Worm (Caenorhabditis elegans) whole organism, late embryonic: ENCODE results near the gene R11D1.12.
A peak's percentile ranks its signal among the peaks of the same experiment; 100 is the strongest.

ENCODE experiments used
- K02D7.2 ChIP-seq: sonication (generic microtip); optimal IDR thresholded peaks from 2 replicates; lab custom pipeline; 2017; ENCODE audit warnings: mild to moderate bottlenecking, missing genetic modification characterization, missing compliant biosample characterization
- K09A11.1 ChIP-seq: sonication (generic microtip); optimal IDR thresholded peaks from 2 replicates; lab custom pipeline; 2017; ENCODE audit warnings: antibody characterized with exemption, mild to moderate bottlenecking, missing genetic modification characterization, missing compliant biosample characterization; ENCODE audit not compliant: insufficient read depth
- T23F11.4 ChIP-seq: fragments of 200-800 bp; sonication (Bioruptor generic); optimal IDR thresholded peaks from 2 replicates; lab custom pipeline; 2018; ENCODE audit warnings: mild to moderate bottlenecking, missing genetic modification characterization, missing compliant biosample characterization
- Y22D7AL.16 ChIP-seq: sonication (generic microtip); optimal IDR thresholded peaks from 2 replicates; lab custom pipeline; 2016; ENCODE audit warnings: missing genetic modification characterization, missing compliant biosample characterization
- ahr-1 ChIP-seq: sonication (generic microtip); optimal IDR thresholded peaks from 2 replicates; lab custom pipeline; 2016; ENCODE audit warnings: missing genetic modification characterization, missing compliant biosample characterization
- ama-1 ChIP-seq: fragments of 150-350 bp; optimal IDR thresholded peaks from 2 replicates; lab custom pipeline; 2014
- ceh-14 ChIP-seq: sonication (generic microtip); optimal IDR thresholded peaks from 2 replicates; lab custom pipeline; 2016; ENCODE audit warnings: missing genotype, missing genetic modification characterization, missing compliant biosample characterization
- ceh-18 ChIP-seq: sonication (generic microtip); optimal IDR thresholded peaks from 2 replicates; lab custom pipeline; 2016; ENCODE audit warnings: missing genetic modification characterization, missing compliant biosample characterization
- ceh-2 ChIP-seq: sonication (generic microtip); optimal IDR thresholded peaks from 2 replicates; lab custom pipeline; 2016; ENCODE audit warnings: missing genotype, missing genetic modification characterization, missing compliant biosample characterization
- ceh-22 ChIP-seq: sonication (generic microtip); optimal IDR thresholded peaks from 2 replicates; lab custom pipeline; 2017; ENCODE audit warnings: missing biosample characterization, missing genetic modification characterization
- ceh-24 ChIP-seq: sonication (generic microtip); optimal IDR thresholded peaks from 2 replicates; lab custom pipeline; 2016; ENCODE audit warnings: mild to moderate bottlenecking, missing genetic modification characterization, missing compliant biosample characterization
- ceh-30 ChIP-seq: fragments of 150-350 bp; optimal IDR thresholded peaks from 2 replicates; lab custom pipeline; 2014; ENCODE audit warnings: missing biosample characterization, missing genetic modification characterization
- ceh-34 ChIP-seq: sonication (generic microtip); optimal IDR thresholded peaks from 2 replicates; lab custom pipeline; 2016; ENCODE audit warnings: mild to moderate bottlenecking, missing genetic modification characterization, missing compliant biosample characterization
- ceh-9 ChIP-seq: sonication (generic microtip); optimal IDR thresholded peaks from 2 replicates; lab custom pipeline; 2016; ENCODE audit warnings: mild to moderate bottlenecking, missing genetic modification characterization, inconsistent platforms, missing compliant biosample characterization
- dmd-4 ChIP-seq: sonication (generic microtip); optimal IDR thresholded peaks from 2 replicates; lab custom pipeline; 2016; ENCODE audit warnings: borderline replicate concordance, missing genetic modification characterization, missing compliant biosample characterization
- elt-2 ChIP-seq: sonication (generic microtip); optimal IDR thresholded peaks from 2 replicates; lab custom pipeline; 2016; ENCODE audit warnings: missing genetic modification reagents, missing genetic modification characterization, missing compliant biosample characterization
- elt-4 ChIP-seq: sonication (generic microtip); optimal IDR thresholded peaks from 2 replicates; lab custom pipeline; 2016; ENCODE audit warnings: missing genetic modification characterization, missing compliant biosample characterization
- ets-4 ChIP-seq: sonication (generic microtip); optimal IDR thresholded peaks from 2 replicates; lab custom pipeline; 2016; ENCODE audit warnings: missing genetic modification characterization, missing compliant biosample characterization
- fax-1 ChIP-seq: sonication (generic microtip); optimal IDR thresholded peaks from 2 replicates; lab custom pipeline; 2016; ENCODE audit warnings: missing genotype, missing genetic modification characterization, missing compliant biosample characterization
- fkh-10 ChIP-seq: fragments of 150-350 bp; optimal IDR thresholded peaks from 2 replicates; lab custom pipeline; 2014; ENCODE audit warnings: missing biosample characterization, missing genetic modification reagents, missing genetic modification characterization
- hlh-15 ChIP-seq: sonication (generic microtip); optimal IDR thresholded peaks from 2 replicates; lab custom pipeline; 2016; ENCODE audit warnings: missing genetic modification characterization, missing compliant biosample characterization
- hlh-30 ChIP-seq: sonication (generic microtip); optimal IDR thresholded peaks from 2 replicates; lab custom pipeline; 2017; ENCODE audit warnings: antibody characterized with exemption, missing genetic modification characterization, missing compliant biosample characterization; ENCODE audit not compliant: insufficient read depth
- hlh-8 ChIP-seq: sonication (generic microtip); optimal IDR thresholded peaks from 2 replicates; lab custom pipeline; 2016; ENCODE audit warnings: missing genotype, missing genetic modification characterization, missing compliant biosample characterization
- lin-11 ChIP-seq: fragments of 200-800 bp; sonication (Bioruptor generic); optimal IDR thresholded peaks from 2 replicates; lab custom pipeline; 2018; ENCODE audit warnings: mild to moderate bottlenecking, missing genetic modification characterization, missing compliant biosample characterization
- madf-2 ChIP-seq: sonication (generic microtip); optimal IDR thresholded peaks from 2 replicates; lab custom pipeline; 2017; ENCODE audit warnings: missing genetic modification characterization, missing compliant biosample characterization
- nhr-11 ChIP-seq: fragments of 150-350 bp; optimal IDR thresholded peaks from 2 replicates; lab custom pipeline; 2014; ENCODE audit warnings: missing biosample characterization, missing genetic modification characterization
- npax-4 ChIP-seq: sonication (generic microtip); optimal IDR thresholded peaks from 2 replicates; lab custom pipeline; 2016; ENCODE audit warnings: missing genetic modification characterization, missing compliant biosample characterization
- pax-1 ChIP-seq: fragments of 150-350 bp; optimal IDR thresholded peaks from 2 replicates; lab custom pipeline; 2014; ENCODE audit warnings: missing biosample characterization, missing genetic modification characterization
- rnt-1 ChIP-seq: sonication (generic microtip); optimal IDR thresholded peaks from 2 replicates; lab custom pipeline; 2016; ENCODE audit warnings: missing genetic modification characterization, missing compliant biosample characterization
- sox-2 ChIP-seq: fragments of 200-800 bp; sonication (Bioruptor generic); IDR thresholded peaks from 2 replicates; pipeline ENCODE4 v1.3.6; 2022; ENCODE audit warnings: missing genetic modification reagents, missing genetic modification characterization, missing compliant biosample characterization
- unc-42 ChIP-seq: sonication (generic microtip); optimal IDR thresholded peaks from 2 replicates; lab custom pipeline; 2016; ENCODE audit warnings: missing genotype, missing genetic modification characterization, missing compliant biosample characterization
- unc-55 ChIP-seq: sonication (generic microtip); optimal IDR thresholded peaks from 2 replicates; lab custom pipeline; 2017; ENCODE audit warnings: missing biosample characterization, missing genetic modification reagents, missing genetic modification characterization
- zip-5 ChIP-seq: sonication (generic microtip); optimal IDR thresholded peaks from 2 replicates; lab custom pipeline; 2016; ENCODE audit warnings: missing genetic modification characterization, missing compliant biosample characterization

Gene R11D1.12

ce11 chrV:12749558-12749957, 23.8 kb upstream of the R11D1.12 start:
- TF ChIP-seq npax-4 (tag; lab: Kevin White, UChicago) (no peak), ceh-2 (tag; lab: Kevin White, UChicago) (no peak), nhr-11 (tag; lab: Kevin White, UChicago) (no peak), unc-42 (tag; lab: Kevin White, UChicago) (no peak), hlh-8 (tag; lab: Kevin White, UChicago) (no peak), ceh-24 (tag; lab: Kevin White, UChicago) (no peak), K09A11.1 (no peak), Y22D7AL.16 (tag; lab: Kevin White, UChicago) (no peak), ama-1 (lab: Kevin White, UChicago) (no peak), rnt-1 (tag; lab: Kevin White, UChicago) (no peak), ceh-34 (tag; lab: Kevin White, UChicago) (no peak), zip-5 (no peak)

- peak; percentile 97 for TF ChIP-seq unc-42 (tag; lab: Kevin White, UChicago)
- TF ChIP-seq hlh-30 (tag; lab: Kevin White, UChicago): no peak
Observed at ce11 chrV:12747856-12748255, 22.1 kb upstream of the R11D1.12 start, which contains the start of gene C15C8.5. Gene C15C8.5 (plus strand): TSS chrV:12748007.

ce11 chrV:12747431-12747830, 21.6 kb upstream of the R11D1.12 start, which contains the start of gene C15C8.4:
Gene C15C8.4 (minus strand): TSS chrV:12747463.
- TF ChIP-seq npax-4 (tag; lab: Kevin White, UChicago) (no peak), unc-55 (GFP tag; lab: Kevin White, UChicago) (no peak), elt-4 (tag; lab: Kevin White, UChicago) (no peak), dmd-4 (tag; lab: Kevin White, UChicago) (no peak), sox-2 (GFP tag; lab: Robert Waterston, UW) (no peak), ceh-2 (tag; lab: Kevin White, UChicago) (no peak), Y22D7AL.16 (tag; lab: Kevin White, UChicago) (no peak), ahr-1 (no peak), T23F11.4 (GFP tag; lab: Kevin White, UChicago) (no peak), ceh-18 (tag; lab: Kevin White, UChicago) (no peak), madf-2 (tag; lab: Kevin White, UChicago) (no peak), K09A11.1 (no peak), hlh-15 (tag; lab: Kevin White, UChicago) (no peak), lin-11 (tag; lab: Kevin White, UChicago) (no peak), zip-5 (no peak), ceh-30 (tag; lab: Kevin White, UChicago) (no peak), pax-1 (no peak), fkh-10 (GFP tag; lab: Kevin White, UChicago) (no peak), ceh-9 (tag; lab: Kevin White, UChicago) (no peak)

ce11 chrV:12744979-12745378, 19.2 kb upstream of the R11D1.12 start, which contains the start of gene C15C8.7:
Gene C15C8.7 (minus strand): TSS chrV:12745050.
- TF ChIP-seq elt-2 (tag; lab: Kevin White, UChicago) (peak; percentile 74), npax-4 (tag; lab: Kevin White, UChicago) (no peak), hlh-15 (tag; lab: Kevin White, UChicago) (no peak), ets-4 (tag; lab: Kevin White, UChicago) (no peak)

ce11 chrV:12743778-12744502, 18.1 kb upstream of the R11D1.12 start:
- TF ChIP-seq fax-1 (tag; lab: Kevin White, UChicago) (no peak), ceh-22 (no peak), hlh-8 (tag; lab: Kevin White, UChicago) (no peak), ceh-14 (tag; lab: Kevin White, UChicago) (no peak), K02D7.2 (tag; lab: Kevin White, UChicago) (no peak)
